Fruit fly (Drosophila melanogaster) whole organism: ENCODE data around the gene alpha-Est5.

Source experiments
- CG8478 ChIP-seq: fragments of >200 bp; optimal IDR thresholded peaks from 2 replicates; lab custom pipeline; 2018; ENCODE audit warnings: inconsistent platforms
- Dll ChIP-seq: fragments of >200 bp; optimal IDR thresholded peaks from 2 replicates; lab custom pipeline; 2017
- EcR ChIP-seq, 2 experiments: fragments of >200 bp; optimal IDR thresholded peaks; 2 replicates each; lab custom pipeline; 2017; ENCODE audit warnings: missing biosample characterization in 2 of 2, missing genetic modification characterization in 2 of 2, missing genetic modification reagents in 2 of 2
- pan ChIP-seq: fragments of >200 bp; optimal IDR thresholded peaks from 2 replicates; lab custom pipeline; 2017
- usp ChIP-seq: fragments of >200 bp; optimal IDR thresholded peaks from 2 replicates; lab custom pipeline; 2017; ENCODE audit warnings: missing biosample characterization, missing genetic modification characterization, mixed read lengths

DNA sequence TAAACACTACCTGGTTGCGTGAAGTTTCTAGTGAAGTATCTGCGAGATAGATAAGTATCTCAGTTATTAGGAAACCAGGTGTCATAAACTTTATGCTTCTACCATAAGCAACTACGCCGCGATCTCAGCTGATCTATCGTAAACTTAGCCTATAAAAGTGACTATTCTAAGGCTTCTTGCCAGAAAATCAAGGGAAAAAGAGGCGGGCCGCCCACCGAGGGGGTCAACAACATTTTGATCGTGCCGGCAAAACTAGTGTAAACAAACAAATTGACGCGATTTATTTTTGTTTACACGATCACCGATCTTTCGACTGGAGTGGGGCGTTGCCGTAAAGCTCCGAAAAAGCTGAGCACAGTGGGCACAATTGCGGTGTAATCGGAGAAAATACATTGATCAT is 12.0 kb downstream of the alpha-Est5 start:
- TF ChIP-seq usp (no peak), Dll (no peak), EcR (GFP tag; optimal IDR thresholded peaks at IDR 0.05; lab: Kevin White, UChicago) (no peak), CG8478 (lab: Kevin White, UChicago) (no peak), pan (lab: Kevin White, UChicago) (no peak)
